Worm (Caenorhabditis elegans) whole organism, L2 larva: ENCODE measurements around the gene nep-8.

Experiments
- aly-2 ChIP-seq: fragments of 150-350 bp; optimal IDR thresholded peaks from 2 replicates; lab custom pipeline; 2014; ENCODE audit warnings: missing biosample characterization, missing genetic modification characterization
- egl-27 ChIP-seq: sonication (generic microtip); optimal IDR thresholded peaks from 3 replicates; lab custom pipeline; 2017; ENCODE audit warnings: missing biosample characterization, missing genetic modification reagents, missing genetic modification characterization
- elt-3 ChIP-seq: sonication (generic microtip); optimal IDR thresholded peaks from 2 replicates; lab custom pipeline; 2017; ENCODE audit warnings: missing biosample characterization, missing genetic modification characterization
- fos-1 ChIP-seq: fragments of 150-350 bp; optimal IDR thresholded peaks from 2 replicates; lab custom pipeline; 2014; ENCODE audit warnings: missing biosample characterization, missing genetic modification characterization
- gmeb-1 ChIP-seq: fragments of 150-350 bp; optimal IDR thresholded peaks from 2 replicates; lab custom pipeline; 2014; ENCODE audit warnings: missing biosample characterization, missing genetic modification characterization
- lin-11 ChIP-seq: fragments of 150-350 bp; sonication (generic microtip); optimal IDR thresholded peaks from 2 replicates; lab custom pipeline; 2014; ENCODE audit warnings: missing biosample characterization, missing genetic modification characterization, inconsistent platforms, mixed read lengths
- nhr-12 ChIP-seq: fragments of 150-350 bp; optimal IDR thresholded peaks from 2 replicates; lab custom pipeline; 2014; ENCODE audit warnings: missing biosample characterization, missing genetic modification characterization
- nhr-237 ChIP-seq: fragments of 150-350 bp; optimal IDR thresholded peaks from 2 replicates; lab custom pipeline; 2014; ENCODE audit warnings: missing biosample characterization, missing genetic modification characterization
- nhr-77 ChIP-seq: fragments of 150-350 bp; optimal IDR thresholded peaks from 2 replicates; lab custom pipeline; 2014; ENCODE audit warnings: missing biosample characterization, missing genetic modification characterization
- unc-39 ChIP-seq: fragments of 150-350 bp; optimal IDR thresholded peaks from 2 replicates; lab custom pipeline; 2014; ENCODE audit warnings: missing biosample characterization, missing genetic modification characterization
- unc-55 ChIP-seq: fragments of 150-350 bp; sonication (generic microtip); optimal IDR thresholded peaks from 3 replicates; lab custom pipeline; 2014; ENCODE audit warnings: missing biosample characterization, missing genetic modification reagents, missing genetic modification characterization

DNA sequence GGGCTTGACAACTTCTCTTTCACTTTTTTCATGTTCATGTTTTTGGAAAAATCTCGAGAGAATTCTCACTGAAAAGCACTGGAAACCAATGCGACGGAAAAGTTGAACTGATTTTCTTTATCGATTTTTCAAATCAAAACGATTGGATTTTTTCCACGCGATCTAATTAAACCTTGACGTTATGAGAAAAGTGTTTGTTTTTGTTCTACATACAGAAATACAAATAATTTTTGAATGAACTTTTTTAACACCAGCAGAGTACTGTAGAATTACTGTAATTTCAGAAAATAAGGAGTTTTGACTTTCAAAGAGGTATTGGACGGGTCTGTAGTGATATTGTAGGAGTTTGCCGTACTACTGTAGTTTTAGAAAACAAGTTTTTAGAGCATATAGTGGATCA lies 781 bp upstream of the nep-8 start, which contains the start of gene nep-10:
- TF ChIP-seq gmeb-1 (tag; lab: Kevin White, UChicago) (no peak), elt-3 (tag; lab: Kevin White, UChicago) (no peak), fos-1 (tag; lab: Kevin White, UChicago) (no peak), aly-2 (tag; lab: Kevin White, UChicago) (no peak), nhr-237 (no peak), nhr-77 (tag; lab: Kevin White, UChicago) (no peak), lin-11 (tag; lab: Kevin White, UChicago) (no peak), unc-55 (GFP tag; lab: Kevin White, UChicago) (no peak), unc-39 (tag; lab: Kevin White, UChicago) (no peak), nhr-12 (no peak), egl-27 (no peak)
